Worm (Caenorhabditis elegans) whole organism, L4 larva: ENCODE data around the gene B0391.14.

ENCODE experiments used
- F10B5.3 ChIP-seq: sonication (generic microtip); optimal IDR thresholded peaks from 2 replicates; lab custom pipeline; 2016; ENCODE audit warnings: mild to moderate bottlenecking, missing genetic modification characterization, missing compliant biosample characterization
- F44E2.7 ChIP-seq: fragments of 200-800 bp; sonication (Bioruptor generic); IDR thresholded peaks from 2 replicates; pipeline ENCODE4 v2.1.2; 2022; ENCODE audit warnings: missing genetic modification characterization, missing compliant biosample characterization
- F49E8.2 ChIP-seq: sonication (generic microtip); optimal IDR thresholded peaks from 2 replicates; lab custom pipeline; 2016; ENCODE audit warnings: missing compliant biosample characterization, mild to moderate bottlenecking, missing genetic modification characterization, borderline replicate concordance
- R02D3.7 ChIP-seq: fragments of 150-350 bp; sonication (generic microtip); optimal IDR thresholded peaks from 3 replicates; lab custom pipeline; 2014; ENCODE audit warnings: missing biosample characterization, missing genetic modification characterization
- T20F7.1 ChIP-seq: fragments of 200-800 bp; sonication (Bioruptor generic); optimal IDR thresholded peaks from 2 replicates; lab custom pipeline; 2018; ENCODE audit warnings: mild to moderate bottlenecking, missing genetic modification characterization, missing compliant biosample characterization
- Y105C5A.15 ChIP-seq: fragments of 200-800 bp; sonication (Bioruptor generic); IDR thresholded peaks from 2 replicates; pipeline ENCODE4 v1.3.6; 2022; ENCODE audit warnings: missing genetic modification characterization, missing compliant biosample characterization
- Y5F2A.4 ChIP-seq: fragments of 200-800 bp; sonication (Bioruptor generic); optimal IDR thresholded peaks from 2 replicates; lab custom pipeline; 2018; ENCODE audit warnings: mild to moderate bottlenecking, missing genetic modification characterization, missing compliant biosample characterization
- Y75B8A.6 ChIP-seq: fragments of 200-800 bp; sonication (Bioruptor generic); IDR thresholded peaks from 2 replicates; pipeline ENCODE4 v1.3.6; 2022; ENCODE audit warnings: missing genetic modification reagents, missing genetic modification characterization, missing compliant biosample characterization
- ZK337.2 ChIP-seq: fragments of 200-800 bp; sonication (Bioruptor generic); IDR thresholded peaks from 2 replicates; pipeline ENCODE4 v1.3.6; 2022; ENCODE audit warnings: missing genetic modification reagents, missing genetic modification characterization, missing compliant biosample characterization
- aly-2 ChIP-seq: sonication (generic microtip); optimal IDR thresholded peaks from 2 replicates; lab custom pipeline; 2018; ENCODE audit warnings: missing biosample characterization, missing genetic modification characterization
- arid-1 ChIP-seq: fragments of 200-800 bp; sonication (Bioruptor generic); conservative IDR thresholded peaks from 2 replicates; pipeline ENCODE4 v1.3.6; 2022; ENCODE audit warnings: missing genetic modification reagents, missing genetic modification characterization, missing compliant biosample characterization
- ceh-20 ChIP-seq: fragments of 200-800 bp; sonication (Bioruptor generic); IDR thresholded peaks from 2 replicates; pipeline ENCODE4 v1.3.6; 2022; ENCODE audit warnings: missing genetic modification reagents, missing genetic modification characterization, missing compliant biosample characterization
- ceh-28 ChIP-seq: fragments of 150-350 bp; optimal IDR thresholded peaks from 2 replicates; lab custom pipeline; 2014; ENCODE audit warnings: missing biosample characterization, missing genetic modification reagents, missing genetic modification characterization
- ceh-82 ChIP-seq: sonication (generic microtip); optimal IDR thresholded peaks from 2 replicates; lab custom pipeline; 2017; ENCODE audit warnings: missing biosample characterization, missing genetic modification characterization
- ctbp-1 ChIP-seq: fragments of 200-800 bp; sonication (Bioruptor generic); IDR thresholded peaks from 2 replicates; pipeline ENCODE4 v1.3.6; 2022; ENCODE audit warnings: missing genetic modification reagents, missing genetic modification characterization, missing compliant biosample characterization
- daf-19 ChIP-seq: fragments of 200-800 bp; sonication (Bioruptor generic); conservative IDR thresholded peaks from 2 replicates; pipeline ENCODE4 v1.3.6; 2022; ENCODE audit warnings: missing genetic modification characterization, missing compliant biosample characterization
- daf-8 ChIP-seq: fragments of 200-800 bp; sonication (Bioruptor generic); IDR thresholded peaks from 2 replicates; pipeline ENCODE4 v1.3.6; 2022; ENCODE audit warnings: missing genetic modification characterization, missing compliant biosample characterization
- dmd-6 ChIP-seq: fragments of 200-800 bp; sonication (Bioruptor generic); IDR thresholded peaks from 2 replicates; pipeline ENCODE4 v1.3.6; 2022; ENCODE audit warnings: missing genetic modification reagents, missing genetic modification characterization, missing compliant biosample characterization
- dmd-8 ChIP-seq: fragments of 200-800 bp; sonication (Bioruptor generic); IDR thresholded peaks from 2 replicates; pipeline ENCODE4 v1.3.6; 2022; ENCODE audit warnings: missing genetic modification characterization, missing compliant biosample characterization
- dmd-9 ChIP-seq: fragments of 200-800 bp; sonication (Bioruptor generic); IDR thresholded peaks from 2 replicates; pipeline ENCODE4 v1.3.6; 2022; ENCODE audit warnings: missing genetic modification reagents, missing genetic modification characterization, missing compliant biosample characterization
- dpl-1 ChIP-seq: fragments of 150-350 bp; optimal IDR thresholded peaks from 2 replicates; lab custom pipeline; 2014; ENCODE audit warnings: missing biosample characterization, missing genetic modification reagents, missing genetic modification characterization
- dve-1 ChIP-seq: sonication (generic microtip); optimal IDR thresholded peaks from 2 replicates; lab custom pipeline; 2017; ENCODE audit warnings: antibody characterized with exemption, mild to moderate bottlenecking, missing genetic modification characterization, missing compliant biosample characterization; ENCODE audit not compliant: insufficient read depth
- egl-27 ChIP-seq: sonication (generic microtip); optimal IDR thresholded peaks from 3 replicates; lab custom pipeline; 2017; ENCODE audit warnings: missing biosample characterization, missing genetic modification reagents, missing genetic modification characterization
- egl-43 ChIP-seq: fragments of 200-800 bp; sonication (Bioruptor generic); IDR thresholded peaks from 2 replicates; pipeline ENCODE4 v1.3.6; 2022; ENCODE audit warnings: missing genetic modification reagents, missing genetic modification characterization, missing compliant biosample characterization
- fos-1 ChIP-seq: fragments of 150-350 bp; optimal IDR thresholded peaks from 2 replicates; lab custom pipeline; 2014; ENCODE audit warnings: missing biosample characterization, missing genetic modification characterization
- hif-1 ChIP-seq, 2 experiments: sonication (generic microtip); optimal IDR thresholded peaks; 2 replicates each; lab custom pipeline; 2016 to 2017; ENCODE audit warnings: missing compliant biosample characterization in 2 of 2, missing genetic modification characterization in 2 of 2, missing genetic modification reagents in 2 of 2, missing genotype in 2 of 2, mild to moderate bottlenecking in 1 of 2
- hlh-30 ChIP-seq: sonication (generic microtip); optimal IDR thresholded peaks from 2 replicates; lab custom pipeline; 2017; ENCODE audit warnings: antibody characterized with exemption, mild to moderate bottlenecking, missing genetic modification characterization, missing compliant biosample characterization; ENCODE audit not compliant: insufficient read depth
- hmg-1.1 ChIP-seq: fragments of 200-800 bp; sonication (Bioruptor generic); IDR thresholded peaks from 2 replicates; pipeline ENCODE4 v1.3.6; 2022; ENCODE audit warnings: missing genetic modification reagents, missing genetic modification characterization, missing compliant biosample characterization
- jun-1 ChIP-seq: fragments of 150-350 bp; optimal IDR thresholded peaks from 2 replicates; lab custom pipeline; 2014; ENCODE audit warnings: missing biosample characterization, missing genetic modification reagents, missing genetic modification characterization
- lin-1 ChIP-seq: fragments of 200-800 bp; sonication (Bioruptor generic); IDR thresholded peaks from 2 replicates; pipeline ENCODE4 v1.3.6; 2022; ENCODE audit warnings: missing genetic modification reagents, missing genetic modification characterization, missing compliant biosample characterization
- lin-13 ChIP-seq: fragments of 150-350 bp; optimal IDR thresholded peaks from 2 replicates; lab custom pipeline; 2014; ENCODE audit warnings: missing biosample characterization, missing genetic modification reagents, missing genetic modification characterization
- lin-38 ChIP-seq: fragments of 200-800 bp; sonication (Bioruptor generic); IDR thresholded peaks from 2 replicates; pipeline ENCODE4 v1.3.6; 2022; ENCODE audit warnings: missing genetic modification reagents, missing genetic modification characterization, missing compliant biosample characterization
- lin-39 ChIP-seq: fragments of 150-350 bp; optimal IDR thresholded peaks from 2 replicates; lab custom pipeline; 2014; ENCODE audit warnings: missing biosample characterization, missing genetic modification reagents, missing genetic modification characterization
- lir-3 ChIP-seq: sonication (generic microtip); optimal IDR thresholded peaks from 2 replicates; lab custom pipeline; 2016; ENCODE audit warnings: mild to moderate bottlenecking, missing genetic modification characterization, missing compliant biosample characterization
- lsy-2 ChIP-seq, 2 experiments: fragments of 150-350 bp in 1 of 2; sonication (generic microtip) in 1 of 2; optimal IDR thresholded peaks; 2 replicates each; lab custom pipeline; 2014 to 2017; ENCODE audit warnings: missing biosample characterization in 2 of 2, missing genetic modification characterization in 2 of 2
- mdl-1 ChIP-seq, 2 experiments: fragments of 150-350 bp in 1 of 2; sonication (generic microtip) in 1 of 2; optimal IDR thresholded peaks; 2 replicates each; lab custom pipeline; 2014 to 2017; ENCODE audit warnings: missing biosample characterization in 2 of 2, missing genetic modification characterization in 2 of 2
- mep-1 ChIP-seq: fragments of 150-350 bp; sonication (generic microtip); optimal IDR thresholded peaks from 3 replicates; lab custom pipeline; 2014; ENCODE audit warnings: missing biosample characterization, missing genetic modification characterization
- mxl-3 ChIP-seq: fragments of 200-800 bp; sonication (Bioruptor generic); optimal IDR thresholded peaks from 2 replicates; lab custom pipeline; 2018; ENCODE audit warnings: mild to moderate bottlenecking, missing genetic modification characterization, missing compliant biosample characterization
- nhr-10 ChIP-seq: fragments of 150-350 bp; optimal IDR thresholded peaks from 2 replicates; lab custom pipeline; 2014; ENCODE audit warnings: missing biosample characterization, missing genetic modification characterization
- nhr-41 ChIP-seq: fragments of 200-800 bp; sonication (Bioruptor generic); IDR thresholded peaks from 2 replicates; pipeline ENCODE4 v1.3.6; 2022; ENCODE audit warnings: missing genetic modification reagents, missing genetic modification characterization, missing compliant biosample characterization
- nhr-6 ChIP-seq: fragments of 150-350 bp; optimal IDR thresholded peaks from 2 replicates; lab custom pipeline; 2014; ENCODE audit warnings: missing biosample characterization, missing genetic modification characterization
- nhr-76 ChIP-seq: fragments of 150-350 bp; optimal IDR thresholded peaks from 2 replicates; lab custom pipeline; 2014; ENCODE audit warnings: missing biosample characterization, missing genetic modification characterization
- nhr-77 ChIP-seq: fragments of 150-350 bp; optimal IDR thresholded peaks from 2 replicates; lab custom pipeline; 2014; ENCODE audit warnings: missing biosample characterization, missing genetic modification characterization
- pha-4 ChIP-seq, 2 experiments: fragments of 150-350 bp in 1 of 2; fragments of 200-800 bp in 1 of 2; sonication (Bioruptor generic) in 1 of 2; IDR thresholded peaks in 1 of 2; optimal IDR thresholded peaks in 1 of 2; 2 replicates each; pipeline versions ENCODE4 v1.3.6 to Lab custom; 2014 to 2022; ENCODE audit warnings: missing genetic modification characterization in 2 of 2, missing genetic modification reagents in 2 of 2, missing biosample characterization in 1 of 2, missing compliant biosample characterization in 1 of 2
- php-3 ChIP-seq: fragments of 200-800 bp; sonication (Bioruptor generic); IDR thresholded peaks from 2 replicates; pipeline ENCODE4 v1.3.6; 2022; ENCODE audit warnings: missing genetic modification reagents, missing genetic modification characterization, missing compliant biosample characterization
- spr-3 ChIP-seq: fragments of 200-800 bp; sonication (Bioruptor generic); optimal IDR thresholded peaks from 2 replicates; lab custom pipeline; 2018; ENCODE audit warnings: mild to moderate bottlenecking, missing genetic modification characterization, missing compliant biosample characterization
- tag-97 ChIP-seq: fragments of 200-800 bp; sonication (Bioruptor generic); IDR thresholded peaks from 2 replicates; pipeline ENCODE4 v1.3.6; 2022; ENCODE audit warnings: missing genetic modification characterization, missing compliant biosample characterization
- unc-130 ChIP-seq: sonication (generic microtip); optimal IDR thresholded peaks from 2 replicates; lab custom pipeline; 2016; ENCODE audit warnings: missing genetic modification reagents, missing genetic modification characterization, missing compliant biosample characterization
- zag-1 ChIP-seq: fragments of 150-350 bp; optimal IDR thresholded peaks from 2 replicates; lab custom pipeline; 2014; ENCODE audit warnings: missing biosample characterization, missing genetic modification characterization
- ztf-11 ChIP-seq: fragments of 150-350 bp; optimal IDR thresholded peaks from 2 replicates; lab custom pipeline; 2014; ENCODE audit warnings: missing biosample characterization, missing genetic modification characterization

B0391.14 gene

DNA sequence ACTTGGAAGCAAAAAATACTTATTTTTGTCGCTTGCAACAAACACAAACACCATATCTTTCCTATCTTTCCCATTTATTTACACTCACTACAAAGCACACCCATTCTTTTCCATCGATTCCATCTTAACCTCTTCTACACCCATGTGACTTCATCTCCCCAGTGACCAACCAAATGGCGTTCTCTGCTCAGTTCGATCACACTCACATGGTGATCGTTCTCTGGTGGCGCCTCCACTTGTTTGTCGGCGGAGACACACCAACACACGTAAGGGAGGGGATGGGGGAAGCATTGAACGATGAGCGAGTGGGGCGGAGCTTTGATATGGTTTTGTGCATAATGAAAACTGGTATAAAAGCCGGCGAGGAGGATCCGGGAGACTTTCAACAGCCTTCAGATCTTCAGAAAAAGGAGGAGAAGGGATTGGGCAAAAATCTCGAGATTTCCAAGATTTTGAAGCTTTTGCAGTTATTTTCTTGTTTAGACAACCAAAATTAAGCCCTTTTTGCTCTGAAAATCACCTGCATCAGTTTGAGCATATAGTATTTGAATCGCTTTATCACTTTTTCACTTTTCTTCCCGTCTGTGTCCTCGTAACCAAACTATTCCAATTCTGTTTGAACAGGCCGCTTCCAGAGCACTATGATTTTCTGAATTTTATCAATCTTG lies 33.0 kb downstream of the B0391.14 start (continued):
- peak; percentile 75 to 79 for TF ChIP-seq lsy-2 (tag; optimal IDR thresholded peaks at IDR 0.05; lab: Kevin White, UChicago)
- TF ChIP-seq php-3 (GFP tag; lab: Robert Waterston, UW): peak; percentile 52; the same call in 1 of the 2 replicates
- no peak for TF ChIP-seq aly-2 (tag; lab: Kevin White, UChicago)
- TF ChIP-seq Y75B8A.6 (GFP tag; lab: Robert Waterston, UW): no peak
- no peak for TF ChIP-seq zag-1 (tag; lab: Kevin White, UChicago)
- TF ChIP-seq dmd-6 (GFP tag; lab: Robert Waterston, UW): peak; percentile 62
- TF ChIP-seq ctbp-1 (GFP tag; lab: Robert Waterston, UW): 0 out of 2 replicates have a peak, but pooled peaks have one; percentile 29
- TF ChIP-seq lin-39 (tag; lab: Kevin White, UChicago): no peak
- TF ChIP-seq mdl-1 (tag; optimal IDR thresholded peaks at IDR 0.05; lab: Kevin White, UChicago): peak; percentile 60 to 98
- TF ChIP-seq Y5F2A.4 (GFP tag; lab: Kevin White, UChicago): no peak
- TF ChIP-seq nhr-76 (tag; lab: Kevin White, UChicago): no peak
- no peak for TF ChIP-seq ZK337.2 (GFP tag; lab: Robert Waterston, UW)
- no peak for TF ChIP-seq Y105C5A.15 (GFP tag; lab: Robert Waterston, UW)
- TF ChIP-seq lin-13 (GFP tag; lab: Kevin White, UChicago): no peak
- TF ChIP-seq dmd-9 (GFP tag; lab: Robert Waterston, UW): no peak
- no peak for TF ChIP-seq pha-4 (GFP tag; IDR thresholded peaks at IDR 0.05; lab: Robert Waterston, UW)
- TF ChIP-seq pha-4 (tag; optimal IDR thresholded peaks at IDR 0.05; lab: Kevin White, UChicago): no peak
- TF ChIP-seq hlh-30 (tag; lab: Kevin White, UChicago): peak; percentile 97
- no peak for TF ChIP-seq jun-1 (tag; lab: Kevin White, UChicago)
- TF ChIP-seq dmd-8 (GFP tag; lab: Robert Waterston, UW): no peak
- no peak for TF ChIP-seq spr-3
- no peak for TF ChIP-seq ztf-11 (tag; lab: Kevin White, UChicago)
- no peak for TF ChIP-seq R02D3.7
- no peak for TF ChIP-seq nhr-41 (GFP tag; lab: Robert Waterston, UW)
- TF ChIP-seq dve-1 (tag; lab: Kevin White, UChicago): peak; percentile 86
- no peak for TF ChIP-seq arid-1 (GFP tag; lab: Robert Waterston, UW)
- TF ChIP-seq egl-43 (GFP tag; lab: Robert Waterston, UW): no peak
- TF ChIP-seq lin-1 (GFP tag; lab: Robert Waterston, UW): no peak
- TF ChIP-seq ceh-28 (tag; lab: Kevin White, UChicago): no peak
- TF ChIP-seq hif-1 (tag; optimal IDR thresholded peaks at IDR 0.05; lab: Kevin White, UChicago): peak in 1 of 2 experiments; percentile 70
- no peak for TF ChIP-seq tag-97
- TF ChIP-seq mep-1 (tag; lab: Kevin White, UChicago): peak; percentile 90
- TF ChIP-seq fos-1: no peak
- peak; percentile 77; the same call in 1 of the 2 replicates for TF ChIP-seq ceh-20 (GFP tag; lab: Robert Waterston, UW)
- peak; percentile 64 for TF ChIP-seq dpl-1
- no peak for TF ChIP-seq daf-19
- TF ChIP-seq T20F7.1 (GFP tag; lab: Kevin White, UChicago): peak; percentile 70
- peak; percentile 67 for TF ChIP-seq nhr-6 (tag; lab: Kevin White, UChicago)
- peak; percentile 96 for TF ChIP-seq nhr-77
- no peak for TF ChIP-seq lin-38 (GFP tag; lab: Robert Waterston, UW)
- no peak for TF ChIP-seq unc-130
- no peak for TF ChIP-seq F49E8.2 (tag; lab: Kevin White, UChicago)
- TF ChIP-seq hmg-1.1 (GFP tag; lab: Robert Waterston, UW): peak; percentile 60; the same call in 1 of the 2 replicates
- TF ChIP-seq ceh-82: no peak
- TF ChIP-seq F44E2.7 (GFP tag; lab: Robert Waterston, UW): no peak
- peak; percentile 67 for TF ChIP-seq nhr-10
- peak; percentile 64 for TF ChIP-seq mxl-3 (GFP tag; lab: Kevin White, UChicago)
- TF ChIP-seq F10B5.3 (tag; lab: Kevin White, UChicago): no peak
- no peak for TF ChIP-seq daf-8 (GFP tag; lab: Robert Waterston, UW)
- no peak for TF ChIP-seq egl-27 (tag; lab: Kevin White, UChicago)
- no peak for TF ChIP-seq lir-3 (tag; lab: Kevin White, UChicago)
